Worm (Caenorhabditis elegans) whole organism, mixed stage, embryonic: Measurements from ENCODE around the gene F23D12.2.
A peak's percentile ranks its signal among the peaks of the same experiment; 100 is the strongest.

Source experiments
- M03D4.4 ChIP-seq: sonication (generic microtip); optimal IDR thresholded peaks from 2 replicates; lab custom pipeline; 2017; ENCODE audit warnings: mild to moderate bottlenecking, missing genetic modification characterization, missing compliant biosample characterization
- bed-3 ChIP-seq: fragments of 200-800 bp; sonication (Bioruptor generic); optimal IDR thresholded peaks from 3 replicates; lab custom pipeline; 2018; ENCODE audit warnings: mild to moderate bottlenecking, missing genetic modification characterization, moderate library complexity, missing compliant biosample characterization
- blmp-1 ChIP-seq: fragments of 150-350 bp; optimal IDR thresholded peaks from 2 replicates; lab custom pipeline; 2014; ENCODE audit warnings: missing biosample characterization, missing genetic modification characterization
- ceh-39 ChIP-seq: fragments of 150-350 bp; optimal IDR thresholded peaks from 2 replicates; lab custom pipeline; 2014; ENCODE audit warnings: missing biosample characterization, missing genetic modification characterization
- ceh-43 ChIP-seq: fragments of 200-800 bp; sonication (Bioruptor generic); optimal IDR thresholded peaks from 2 replicates; lab custom pipeline; 2018; ENCODE audit warnings: mild to moderate bottlenecking, missing genetic modification characterization, moderate library complexity, missing compliant biosample characterization
- ceh-83 ChIP-seq: fragments of 200-800 bp; sonication (Bioruptor generic); optimal IDR thresholded peaks from 2 replicates; lab custom pipeline; 2018; ENCODE audit warnings: mild to moderate bottlenecking, missing genetic modification characterization, missing compliant biosample characterization
- ces-1 ChIP-seq: fragments of 150-350 bp; optimal IDR thresholded peaks from 2 replicates; lab custom pipeline; 2014; ENCODE audit warnings: missing biosample characterization, missing genetic modification reagents, missing genetic modification characterization
- cnd-1 ChIP-seq: fragments of 200-800 bp; sonication (Bioruptor generic); optimal IDR thresholded peaks from 2 replicates; lab custom pipeline; 2018; ENCODE audit warnings: mild to moderate bottlenecking, missing genetic modification characterization, missing compliant biosample characterization
- drap-1 ChIP-seq: fragments of 200-800 bp; sonication (Bioruptor generic); optimal IDR thresholded peaks from 3 replicates; lab custom pipeline; 2018; ENCODE audit warnings: mild to moderate bottlenecking, missing genetic modification characterization, missing compliant biosample characterization
- elt-1 ChIP-seq: sonication (generic microtip); optimal IDR thresholded peaks from 2 replicates; lab custom pipeline; 2017; ENCODE audit warnings: missing genetic modification characterization, mild to moderate bottlenecking, missing compliant biosample characterization, antibody characterized with exemption, moderate library complexity, borderline replicate concordance; ENCODE audit not compliant: insufficient read depth
- elt-3 ChIP-seq: fragments of 150-350 bp; optimal IDR thresholded peaks from 2 replicates; lab custom pipeline; 2014; ENCODE audit warnings: missing biosample characterization, missing genetic modification characterization
- flh-1 ChIP-seq: fragments of 200-800 bp; sonication (Bioruptor generic); optimal IDR thresholded peaks from 2 replicates; lab custom pipeline; 2018; ENCODE audit warnings: mild to moderate bottlenecking, missing genetic modification characterization, moderate library complexity, missing compliant biosample characterization
- ham-2 ChIP-seq: fragments of 200-800 bp; sonication (Bioruptor generic); optimal IDR thresholded peaks from 2 replicates; lab custom pipeline; 2018; ENCODE audit warnings: mild to moderate bottlenecking, missing genetic modification characterization, missing compliant biosample characterization
- hlh-1 ChIP-seq: fragments of 150-350 bp; optimal IDR thresholded peaks from 2 replicates; lab custom pipeline; 2014; ENCODE audit warnings: missing biosample characterization, missing genetic modification reagents, missing genetic modification characterization
- lin-13 ChIP-seq: fragments of 150-350 bp; optimal IDR thresholded peaks from 2 replicates; lab custom pipeline; 2014; ENCODE audit warnings: missing biosample characterization, missing genetic modification characterization
- lsy-2 ChIP-seq: fragments of 150-350 bp; optimal IDR thresholded peaks from 2 replicates; lab custom pipeline; 2014; ENCODE audit warnings: missing biosample characterization, missing genetic modification characterization
- mab-5 ChIP-seq: fragments of 150-350 bp; optimal IDR thresholded peaks from 2 replicates; lab custom pipeline; 2014; ENCODE audit warnings: missing biosample characterization, missing genetic modification characterization
- mep-1 ChIP-seq: fragments of 150-350 bp; optimal IDR thresholded peaks from 2 replicates; lab custom pipeline; 2017; ENCODE audit warnings: missing biosample characterization, missing genetic modification reagents, missing genetic modification characterization, inconsistent platforms
- mls-2 ChIP-seq: sonication (generic microtip); optimal IDR thresholded peaks from 2 replicates; lab custom pipeline; 2016; ENCODE audit warnings: mild to moderate bottlenecking, missing genetic modification characterization, moderate library complexity, missing compliant biosample characterization
- nhr-12 ChIP-seq: fragments of 150-350 bp; optimal IDR thresholded peaks from 2 replicates; lab custom pipeline; 2014; ENCODE audit warnings: missing biosample characterization, missing genetic modification characterization
- nhr-2 ChIP-seq: fragments of 150-350 bp; optimal IDR thresholded peaks from 2 replicates; lab custom pipeline; 2014; ENCODE audit warnings: missing biosample characterization, missing genetic modification characterization
- nhr-237 ChIP-seq: fragments of 150-350 bp; optimal IDR thresholded peaks from 2 replicates; lab custom pipeline; 2014; ENCODE audit warnings: missing biosample characterization, missing genetic modification characterization
- nhr-28 ChIP-seq: fragments of 150-350 bp; optimal IDR thresholded peaks from 2 replicates; lab custom pipeline; 2014; ENCODE audit warnings: missing biosample characterization, missing genetic modification characterization
- nhr-76 ChIP-seq: sonication (generic microtip); optimal IDR thresholded peaks from 2 replicates; lab custom pipeline; 2017; ENCODE audit warnings: missing biosample characterization, missing genetic modification characterization
- sem-2 ChIP-seq: fragments of 200-800 bp; sonication (Bioruptor generic); optimal IDR thresholded peaks from 2 replicates; lab custom pipeline; 2018; ENCODE audit warnings: mild to moderate bottlenecking, missing genetic modification characterization, missing compliant biosample characterization
- snpc-4 ChIP-seq: fragments of 150-350 bp; optimal IDR thresholded peaks from 2 replicates; lab custom pipeline; 2014; ENCODE audit warnings: missing biosample characterization, missing genetic modification characterization
- sptf-1 ChIP-seq: sonication (generic microtip); optimal IDR thresholded peaks from 2 replicates; lab custom pipeline; 2017; ENCODE audit warnings: mild to moderate bottlenecking, missing genetic modification characterization, moderate library complexity, missing compliant biosample characterization
- unc-120 ChIP-seq: sonication (generic microtip); optimal IDR thresholded peaks from 2 replicates; lab custom pipeline; 2017; ENCODE audit warnings: missing genetic modification characterization, missing compliant biosample characterization; ENCODE audit not compliant: poor library complexity, severe bottlenecking
- unc-39 ChIP-seq: fragments of 150-350 bp; optimal IDR thresholded peaks from 2 replicates; lab custom pipeline; 2014; ENCODE audit warnings: missing biosample characterization, missing genetic modification characterization
- unc-62 ChIP-seq: fragments of 150-350 bp; optimal IDR thresholded peaks from 2 replicates; lab custom pipeline; 2014; ENCODE audit warnings: missing biosample characterization, missing genetic modification reagents, missing genetic modification characterization
- zip-8 ChIP-seq: fragments of 150-350 bp; optimal IDR thresholded peaks from 2 replicates; lab custom pipeline; 2014; ENCODE audit warnings: missing biosample characterization, missing genetic modification characterization
- ztf-11 ChIP-seq: fragments of 150-350 bp; optimal IDR thresholded peaks from 2 replicates; lab custom pipeline; 2014; ENCODE audit warnings: missing biosample characterization, missing genetic modification characterization

The F23D12.2 gene

ce11 chrX:14465593-14465992 lies 44.2 kb upstream of the F23D12.2 start, which contains the start of gene M163.22:
Gene M163.22 (plus strand): TSS chrX:14465893.
- TF ChIP-seq sptf-1 (tag; lab: Kevin White, UChicago) (no peak), ces-1 (no peak), bed-3 (GFP tag; lab: Kevin White, UChicago) (no peak), ztf-11 (tag; lab: Kevin White, UChicago) (no peak), elt-3 (no peak), zip-8 (no peak), blmp-1 (tag; lab: Kevin White, UChicago) (no peak), mab-5 (no peak), mls-2 (tag; lab: Kevin White, UChicago) (no peak), nhr-12 (tag; lab: Kevin White, UChicago) (no peak), sem-2 (GFP tag; lab: Kevin White, UChicago) (no peak), unc-62 (no peak), ceh-83 (GFP tag; lab: Kevin White, UChicago) (no peak), ceh-43 (no peak), drap-1 (no peak), ham-2 (GFP tag; lab: Kevin White, UChicago) (no peak)

DNA sequence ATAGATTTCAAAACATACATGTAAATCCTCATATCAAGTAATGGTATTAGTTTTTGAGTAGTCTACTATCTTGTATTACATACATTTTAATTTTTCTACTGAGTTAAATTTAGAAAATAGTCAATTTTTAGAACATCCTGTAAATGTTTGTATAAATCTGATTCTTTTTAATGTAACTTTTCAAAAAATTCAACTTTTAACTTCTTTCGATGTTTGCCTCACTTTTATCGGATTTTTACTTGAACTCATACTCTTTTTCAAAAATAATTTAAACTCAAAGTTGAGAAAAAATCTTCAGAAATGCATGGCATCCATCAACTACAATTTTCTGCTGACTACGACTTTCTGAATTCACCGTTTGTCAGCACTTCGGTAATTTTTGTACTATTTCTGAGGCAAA lies 43.1 kb upstream of the F23D12.2 start, which contains the start of gene M163.7:
M163.7 (plus strand) TSS at position 301 of the 400 bp plus-strand sequence.
- TF ChIP-seq nhr-28 (tag; lab: Kevin White, UChicago), result no peak
- no peak for TF ChIP-seq ceh-83 (GFP tag; lab: Kevin White, UChicago)
- no peak for TF ChIP-seq ham-2 (GFP tag; lab: Kevin White, UChicago)
- TF ChIP-seq drap-1, result no peak
- no peak for TF ChIP-seq blmp-1 (tag; lab: Kevin White, UChicago)
- no peak for TF ChIP-seq flh-1 (GFP tag; lab: Kevin White, UChicago)
- TF ChIP-seq nhr-76 (tag; lab: Kevin White, UChicago), result no peak
- TF ChIP-seq ces-1, result no peak
- no peak for TF ChIP-seq lin-13
- TF ChIP-seq ceh-39 (tag; lab: Kevin White, UChicago), result no peak
- no peak for TF ChIP-seq ztf-11 (tag; lab: Kevin White, UChicago)
- TF ChIP-seq lsy-2 (tag; lab: Kevin White, UChicago), result no peak
- TF ChIP-seq sem-2 (GFP tag; lab: Kevin White, UChicago), result no peak
- no peak for TF ChIP-seq nhr-237
- TF ChIP-seq nhr-2 (tag; lab: Kevin White, UChicago), result no peak
- TF ChIP-seq cnd-1 (tag; lab: Kevin White, UChicago), result no peak
- no peak for TF ChIP-seq bed-3 (GFP tag; lab: Kevin White, UChicago)
- no peak for TF ChIP-seq snpc-4 (tag; lab: Kevin White, UChicago)
- TF ChIP-seq M03D4.4 (tag; lab: Kevin White, UChicago), result no peak
- TF ChIP-seq unc-39 (tag; lab: Kevin White, UChicago), result no peak

DNA sequence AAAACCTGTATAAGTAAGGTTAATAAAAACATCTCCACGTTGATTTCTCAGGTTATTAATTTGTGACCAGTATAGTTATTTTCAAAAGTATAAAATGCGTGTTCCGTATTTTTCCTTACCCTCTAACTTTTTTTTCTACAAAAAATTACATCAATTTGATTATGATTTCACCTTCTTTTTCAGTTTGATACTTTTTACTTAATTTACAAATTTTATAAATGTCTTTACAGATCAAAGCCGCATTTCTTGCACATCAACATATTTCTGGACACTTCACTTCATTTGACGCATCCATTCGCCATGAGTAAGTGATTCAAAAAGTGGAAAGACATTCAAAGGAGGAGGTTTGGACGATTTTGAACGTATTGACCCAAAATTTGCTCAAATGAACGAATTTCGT lies 39.0 kb upstream of the F23D12.2 start, which contains the start of gene Y66C5A.2:
Y66C5A.2 (plus strand) TSS at position 301 of the 400 bp plus-strand sequence.
- TF ChIP-seq elt-1 (tag; lab: Kevin White, UChicago), result no peak
- TF ChIP-seq, all 35 proteins: peak for 0

DNA sequence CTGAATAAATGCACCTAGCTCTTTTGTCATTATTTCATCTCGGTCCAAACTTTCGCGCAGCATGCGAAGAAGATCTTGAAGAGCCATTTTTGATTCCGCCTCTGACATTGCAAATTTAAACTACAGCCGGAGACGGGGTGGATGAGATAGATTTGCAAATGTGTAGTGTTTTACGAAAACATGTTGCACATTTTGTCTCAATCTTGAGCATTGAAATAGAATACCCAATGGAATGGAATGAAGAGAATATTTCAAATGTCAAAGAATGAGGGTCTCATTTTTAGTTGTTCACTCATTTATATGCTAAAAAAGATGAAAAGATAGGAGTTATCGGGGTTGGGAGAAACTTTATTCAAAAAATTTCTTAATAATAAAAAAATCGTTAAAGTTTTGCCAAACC lies 34.0 kb upstream of the F23D12.2 start, which contains the start of gene Y66C5A.1:
Y66C5A.1 (minus strand) TSS at position 101 of the 400 bp plus-strand sequence.
- TF ChIP-seq cnd-1 (tag; lab: Kevin White, UChicago) (no peak), M03D4.4 (tag; lab: Kevin White, UChicago) (no peak), nhr-12 (tag; lab: Kevin White, UChicago) (no peak), unc-120 (tag; lab: Kevin White, UChicago) (no peak), drap-1 (no peak), ham-2 (GFP tag; lab: Kevin White, UChicago) (no peak)

- TF ChIP-seq M03D4.4 (tag; lab: Kevin White, UChicago) (no peak), mep-1 (tag; lab: Kevin White, UChicago) (no peak), hlh-1 (tag; lab: Kevin White, UChicago) (peak; percentile 52), flh-1 (GFP tag; lab: Kevin White, UChicago) (no peak), sem-2 (GFP tag; lab: Kevin White, UChicago) (no peak), unc-120 (tag; lab: Kevin White, UChicago) (no peak)
Observed at ce11 chrX:14453735-14454134, 32.4 kb upstream of the F23D12.2 start, which contains the start of gene F23D12.7. Gene F23D12.7 (minus strand): TSS chrX:14453835.
